Worm (Caenorhabditis elegans) whole organism, midembryonic: ENCODE results near the gene pqn-62.

Experiments used
- klf-2 ChIP-seq: fragments of 200-800 bp; sonication (Bioruptor generic); conservative IDR thresholded peaks from 2 replicates; pipeline ENCODE4 v1.3.6; 2022; ENCODE audit warnings: missing genetic modification reagents, missing genetic modification characterization, missing compliant biosample characterization
- ref-1 ChIP-seq: fragments of 200-800 bp; sonication (Bioruptor generic); conservative IDR thresholded peaks from 2 replicates; pipeline ENCODE4 v1.3.6; 2022; ENCODE audit warnings: missing genetic modification reagents, missing genetic modification characterization, missing compliant biosample characterization

- TF ChIP-seq ref-1 (GFP tag; lab: Robert Waterston, UW): no peak
- TF ChIP-seq klf-2: no peak
These were observed 17.7 kb downstream of the pqn-62 start for ce11 chrX:5213565-5213964.
